Fruit fly (Drosophila melanogaster) whole organism, embryonic: Measurements from ENCODE around the gene CG7006.

ENCODE experiments used
- Ada2b ChIP-seq: fragments of 200-800 bp; sonication (Bioruptor generic); IDR thresholded peaks from 2 replicates; pipeline ENCODE4 v1.3.6; 2022; ENCODE audit warnings: missing biosample characterization, missing genetic modification characterization
- CG10321 ChIP-seq: fragments of 200-800 bp; sonication (Bioruptor generic); IDR thresholded peaks from 2 replicates; pipeline ENCODE4 v1.3.6; 2022; ENCODE audit warnings: missing biosample characterization, missing genetic modification characterization
- CG10366 ChIP-seq: fragments of 200-800 bp; sonication (Bioruptor generic); IDR thresholded peaks from 2 replicates; pipeline ENCODE4 v1.3.6; 2022; ENCODE audit warnings: missing biosample characterization, missing genetic modification characterization
- CG10462 ChIP-seq: fragments of 200-800 bp; sonication (Bioruptor generic); optimal IDR thresholded peaks from 2 replicates; lab custom pipeline; 2016; ENCODE audit warnings: missing biosample characterization, missing genetic modification characterization
- CG10979 ChIP-seq: fragments of 200-800 bp; sonication (Bioruptor generic); optimal IDR thresholded peaks from 2 replicates; lab custom pipeline; 2018; ENCODE audit warnings: missing biosample characterization, mild to moderate bottlenecking, missing genetic modification characterization, moderate library complexity
- CG1233 ChIP-seq: fragments of 200-800 bp; sonication (Bioruptor generic); optimal IDR thresholded peaks from 4 replicates; lab custom pipeline; 2018; ENCODE audit warnings: missing biosample characterization, mild to moderate bottlenecking, missing genetic modification characterization
- CG14441 ChIP-seq: fragments of 200-800 bp; sonication (Bioruptor generic); IDR thresholded peaks from 2 replicates; pipeline ENCODE4 v1.3.6; 2022; ENCODE audit warnings: missing biosample characterization, missing genetic modification characterization
- CG15073 ChIP-seq: fragments of 200-800 bp; sonication (Bioruptor generic); optimal IDR thresholded peaks from 2 replicates; lab custom pipeline; 2016; ENCODE audit warnings: missing biosample characterization, missing genetic modification characterization
- CG17186 ChIP-seq: fragments of 200-800 bp; sonication (Bioruptor generic); optimal IDR thresholded peaks from 3 replicates; lab custom pipeline; 2017; ENCODE audit warnings: missing biosample characterization, missing genetic modification reagents, missing genetic modification characterization
- CG17328 ChIP-seq: fragments of 200-800 bp; sonication (Bioruptor generic); IDR thresholded peaks from 2 replicates; pipeline ENCODE4 v1.3.6; 2022; ENCODE audit warnings: missing biosample characterization, missing genetic modification characterization
- CG18262 ChIP-seq: fragments of 200-800 bp; optimal IDR thresholded peaks from 3 replicates; lab custom pipeline; 2019; ENCODE audit warnings: missing biosample characterization, mild to moderate bottlenecking, missing genetic modification characterization, moderate library complexity
- CG2678 ChIP-seq: fragments of 200-800 bp; sonication (Bioruptor generic); optimal IDR thresholded peaks from 3 replicates; lab custom pipeline; 2019; ENCODE audit warnings: missing biosample characterization, mild to moderate bottlenecking, missing genetic modification characterization, moderate library complexity
- CG31441 ChIP-seq: fragments of 200-800 bp; sonication (Bioruptor generic); IDR thresholded peaks from 2 replicates; pipeline ENCODE4 v1.3.6; 2022; ENCODE audit warnings: missing biosample characterization, missing genetic modification characterization
- CG3995 ChIP-seq: fragments of 200-800 bp; sonication (Bioruptor generic); optimal IDR thresholded peaks from 3 replicates; lab custom pipeline; 2016; ENCODE audit warnings: missing biosample characterization, missing genetic modification characterization
- CG43689 ChIP-seq: fragments of 200-800 bp; sonication (Bioruptor generic); IDR thresholded peaks from 2 replicates; pipeline ENCODE4 v1.3.6; 2022; ENCODE audit warnings: missing biosample characterization, missing genetic modification characterization
- CG4820 ChIP-seq: fragments of 200-800 bp; sonication (Bioruptor generic); optimal IDR thresholded peaks from 3 replicates; lab custom pipeline; 2016; ENCODE audit warnings: missing biosample characterization, missing genetic modification characterization
- CG6175 ChIP-seq: fragments of 200-800 bp; sonication (Bioruptor generic); IDR thresholded peaks from 3 replicates; pipeline ENCODE4 v1.3.6; 2022; ENCODE audit warnings: missing biosample characterization, missing genetic modification characterization
- CG7556 ChIP-seq: fragments of 200-800 bp; sonication (Bioruptor generic); optimal IDR thresholded peaks from 2 replicates; lab custom pipeline; 2017; ENCODE audit warnings: missing biosample characterization, mild to moderate bottlenecking, missing genetic modification characterization
- CG8478 ChIP-seq: fragments of >200 bp; optimal IDR thresholded peaks from 2 replicates; lab custom pipeline; 2018
- CG8924 ChIP-seq: fragments of 200-800 bp; optimal IDR thresholded peaks from 3 replicates; lab custom pipeline; 2019; ENCODE audit warnings: missing biosample characterization, mild to moderate bottlenecking, missing genetic modification characterization, moderate library complexity
- CG9215 ChIP-seq: fragments of 200-800 bp; sonication (Bioruptor generic); IDR thresholded peaks from 2 replicates; pipeline ENCODE4 v1.3.6; 2022; ENCODE audit warnings: missing biosample characterization, missing genetic modification characterization
- GATAe ChIP-seq: fragments of 200-800 bp; sonication (Bioruptor generic); conservative IDR thresholded peaks from 2 replicates; pipeline ENCODE4 v1.3.6; 2022; ENCODE audit warnings: missing biosample characterization, missing genetic modification characterization
- Hmx ChIP-seq: fragments of 200-800 bp; sonication (Bioruptor generic); optimal IDR thresholded peaks from 2 replicates; lab custom pipeline; 2016; ENCODE audit warnings: missing biosample characterization, missing genetic modification characterization
- Hr3 ChIP-seq: fragments of 200-800 bp; sonication (Bioruptor generic); optimal IDR thresholded peaks from 3 replicates; lab custom pipeline; 2016; ENCODE audit warnings: missing biosample characterization, missing genetic modification characterization
- Hsf ChIP-seq: fragments of 200-800 bp; sonication (Bioruptor generic); optimal IDR thresholded peaks from 3 replicates; lab custom pipeline; 2016; ENCODE audit warnings: missing biosample characterization, missing genetic modification characterization
- Mad ChIP-seq: fragments of 200-800 bp; sonication (Bioruptor generic); optimal IDR thresholded peaks from 2 replicates; lab custom pipeline; 2016; ENCODE audit warnings: missing biosample characterization, missing genetic modification characterization
- Med ChIP-seq: fragments of 200-800 bp; sonication (Bioruptor generic); peaks from one replicate; lab custom pipeline; 2016; ENCODE audit warnings: missing biosample characterization, missing genetic modification characterization, mild to moderate bottlenecking, inconsistent platforms, moderate library complexity
- NC2α ChIP-seq: fragments of 200-800 bp; sonication (Bioruptor generic); optimal IDR thresholded peaks from 2 replicates; lab custom pipeline; 2016; ENCODE audit warnings: missing biosample characterization, missing genetic modification characterization
- Neu2 ChIP-seq: fragments of 200-800 bp; sonication (Bioruptor generic); optimal IDR thresholded peaks from 3 replicates; lab custom pipeline; 2016; ENCODE audit warnings: missing biosample characterization, missing genetic modification characterization, borderline replicate concordance
- PHDP ChIP-seq: fragments of 200-800 bp; sonication (Bioruptor generic); optimal IDR thresholded peaks from 3 replicates; lab custom pipeline; 2018; ENCODE audit warnings: missing biosample characterization, mild to moderate bottlenecking, missing genetic modification characterization, moderate library complexity
- chinmo ChIP-seq: fragments of 200-800 bp; sonication (Bioruptor generic); IDR thresholded peaks from 4 replicates; pipeline ENCODE4 v1.3.6; 2022; ENCODE audit warnings: missing biosample characterization, missing genetic modification characterization; ENCODE audit not compliant: partially characterized antibody
- crc ChIP-seq: fragments of 200-800 bp; sonication (Bioruptor generic); optimal IDR thresholded peaks from 2 replicates; lab custom pipeline; 2016; ENCODE audit warnings: missing biosample characterization, missing genetic modification characterization
- gce ChIP-seq: fragments of 200-800 bp; sonication (Bioruptor generic); IDR thresholded peaks from 3 replicates; pipeline ENCODE4 v1.3.6; 2022; ENCODE audit warnings: missing biosample characterization, missing genetic modification characterization
- nerfin-1 ChIP-seq: fragments of 200-800 bp; sonication (Bioruptor generic); optimal IDR thresholded peaks from 3 replicates; lab custom pipeline; 2019; ENCODE audit warnings: missing biosample characterization, mild to moderate bottlenecking, missing genetic modification characterization, moderate library complexity
- org-1 ChIP-seq: fragments of 200-800 bp; sonication (Bioruptor generic); optimal IDR thresholded peaks from 2 replicates; lab custom pipeline; 2017; ENCODE audit warnings: missing biosample characterization, missing genetic modification characterization
- prd ChIP-seq, 3 experiments: fragments of >200 bp in 2 of 3; fragments of 200-800 bp in 1 of 3; sonication (Bioruptor generic) in 1 of 3; optimal IDR thresholded peaks in 2 of 3; IDR thresholded peaks in 1 of 3; 2 replicates in 2 of 3; 3 replicates in 1 of 3; pipeline versions ENCODE4 v1.3.6 to Lab custom; 2017 to 2022; ENCODE audit warnings: missing biosample characterization in 1 of 3, missing genetic modification characterization in 1 of 3
- row ChIP-seq: fragments of 200-800 bp; sonication (Bioruptor generic); IDR thresholded peaks from 3 replicates; pipeline ENCODE4 v1.3.6; 2022; ENCODE audit warnings: missing biosample characterization, missing genetic modification characterization
- sr ChIP-seq: fragments of 200-800 bp; sonication (Bioruptor generic); IDR thresholded peaks from 3 replicates; pipeline ENCODE4 v1.3.6; 2022; ENCODE audit warnings: missing biosample characterization, missing genetic modification characterization
- trem ChIP-seq: fragments of 200-800 bp; optimal IDR thresholded peaks from 3 replicates; lab custom pipeline; 2019; ENCODE audit warnings: missing biosample characterization, mild to moderate bottlenecking, missing genetic modification characterization, moderate library complexity
- vfl ChIP-seq: fragments of 200-800 bp; sonication (Bioruptor generic); optimal IDR thresholded peaks from 2 replicates; lab custom pipeline; 2016; ENCODE audit warnings: missing biosample characterization, missing genetic modification characterization
- vvl ChIP-seq: fragments of 200-800 bp; sonication (Bioruptor generic); IDR thresholded peaks from 2 replicates; pipeline ENCODE4 v1.3.6; 2022; ENCODE audit warnings: missing biosample characterization, missing genetic modification characterization
- yki ChIP-seq: fragments of >200 bp; optimal IDR thresholded peaks from 3 replicates; lab custom pipeline; 2018
- zf30C ChIP-seq: fragments of 200-800 bp; sonication (Bioruptor generic); optimal IDR thresholded peaks from 3 replicates; lab custom pipeline; 2018; ENCODE audit warnings: missing biosample characterization, mild to moderate bottlenecking, missing genetic modification characterization
- zfh1 ChIP-seq: fragments of 200-800 bp; sonication (Bioruptor generic); IDR thresholded peaks from 3 replicates; pipeline ENCODE4 v1.3.6; 2022; ENCODE audit warnings: missing biosample characterization, missing genetic modification characterization

Gene CG7006

dm6 chr3R:24859701-24860100 lies 9.3 kb downstream of the CG7006 start, which contains the start of gene ppk22:
ppk22 (minus strand) TSS chr3R:24859801.
- TF ChIP-seq CG2678 (tag; lab: Kevin White, UChicago) (no peak), Hr3 (no peak), CG1233 (GFP tag; lab: Kevin White, UChicago) (no peak), CG8924 (no peak), CG6175 (GFP tag; lab: Robert Waterston, UW) (no peak), CG31441 (GFP tag; lab: Robert Waterston, UW) (no peak), CG8478 (lab: Kevin White, UChicago) (no peak), prd (optimal IDR thresholded peaks at IDR 0.05; lab: Kevin White, UChicago) (no peak), prd (GFP tag; IDR thresholded peaks at IDR 0.05; lab: Robert Waterston, UW) (no peak), trem (no peak), org-1 (GFP tag; lab: Kevin White, UChicago) (no peak), zf30C (GFP tag; lab: Kevin White, UChicago) (no peak), Hsf (GFP tag; lab: Kevin White, UChicago) (no peak), vfl (no peak), Neu2 (no peak), CG9215 (GFP tag; lab: Robert Waterston, UW) (no peak), crc (GFP tag; lab: Kevin White, UChicago) (no peak)

dm6 chr3R:24860316-24860826 lies 9.9 kb downstream of the CG7006 start, which contains the start of gene CG13639:
CG13639 (minus strand) TSS chr3R:24860366.
- no peak for TF ChIP-seq Ada2b (GFP tag; lab: Robert Waterston, UW)
- TF ChIP-seq GATAe (GFP tag; lab: Robert Waterston, UW), result no peak
- no peak for TF ChIP-seq CG17328 (GFP tag; lab: Robert Waterston, UW)
- TF ChIP-seq CG14441 (GFP tag; lab: Robert Waterston, UW), result 0 out of 2 replicates have a peak, but pooled peaks have one; percentile 5
- TF ChIP-seq NC2α (GFP tag; lab: Kevin White, UChicago), result no peak
- TF ChIP-seq CG10366 (GFP tag; lab: Robert Waterston, UW), result no peak
- no peak for TF ChIP-seq sr
- TF ChIP-seq CG18262 (tag; lab: Kevin White, UChicago), result no peak
- TF ChIP-seq CG43689 (GFP tag; lab: Robert Waterston, UW), result no peak
- 0 out of 3 replicates have a peak, but pooled peaks have one; percentile 34 for TF ChIP-seq row
- TF ChIP-seq nerfin-1 (tag; lab: Kevin White, UChicago), result no peak
- no peak for TF ChIP-seq CG7556 (GFP tag; lab: Kevin White, UChicago)
- no peak for TF ChIP-seq CG10462 (GFP tag; lab: Kevin White, UChicago)
- 0 out of 4 replicates have a peak, but pooled peaks have one; percentile 48 for TF ChIP-seq chinmo (GFP tag; lab: Robert Waterston, UW)
- no peak for TF ChIP-seq CG17186 (GFP tag; lab: Kevin White, UChicago)
- TF ChIP-seq gce (GFP tag; lab: Robert Waterston, UW), result no peak
- TF ChIP-seq CG15073, result no peak
- TF ChIP-seq zfh1, result no peak
- TF ChIP-seq yki (lab: Kevin White, UChicago), result no peak
- no peak for TF ChIP-seq CG4820

dm6 chr3R:24862065-24862464 lies 11.6 kb downstream of the CG7006 start, which contains the start of gene CG13640:
CG13640 (minus strand) TSS chr3R:24862165.
- TF ChIP-seq Mad (no peak), CG3995 (GFP tag; lab: Kevin White, UChicago) (no peak), CG10321 (GFP tag; lab: Robert Waterston, UW) (no peak), vvl (GFP tag; lab: Robert Waterston, UW) (0 out of 2 replicates have a peak, but pooled peaks have one; percentile 24), CG10979 (tag; lab: Kevin White, UChicago) (no peak), PHDP (no peak), Med (GFP tag; lab: Kevin White, UChicago) (peak; percentile 7), Hmx (GFP tag; lab: Kevin White, UChicago) (no peak)
